Fruit fly (Drosophila melanogaster) whole organism, embryonic: Measurements from ENCODE around the gene CG32281.

Experiments
- Asciz ChIP-seq: fragments of 200-800 bp; sonication (Bioruptor generic); optimal IDR thresholded peaks from 2 replicates; lab custom pipeline; 2017; ENCODE audit warnings: missing biosample characterization, mild to moderate bottlenecking, missing genetic modification characterization, missing genetic modification reagents
- B-H2 ChIP-seq: fragments of 200-800 bp; sonication (Bioruptor generic); optimal IDR thresholded peaks from 2 replicates; lab custom pipeline; 2018; ENCODE audit warnings: missing biosample characterization, mild to moderate bottlenecking, missing genetic modification characterization
- CG10431 ChIP-seq: fragments of 200-800 bp; sonication (Bioruptor generic); optimal IDR thresholded peaks from 3 replicates; lab custom pipeline; 2018; ENCODE audit warnings: missing biosample characterization, mild to moderate bottlenecking, missing genetic modification characterization
- CG12659 ChIP-seq: fragments of 200-800 bp; sonication (Bioruptor generic); optimal IDR thresholded peaks from 3 replicates; lab custom pipeline; 2017; ENCODE audit warnings: mild to moderate bottlenecking, missing biosample characterization, missing genetic modification reagents, missing genetic modification characterization
- CG14050 ChIP-seq: fragments of 200-800 bp; sonication (Bioruptor generic); IDR thresholded peaks from 3 replicates; pipeline ENCODE4 v1.3.6; 2022; ENCODE audit warnings: missing biosample characterization, missing genetic modification characterization
- CG14965 ChIP-seq: fragments of 200-800 bp; sonication (Bioruptor generic); optimal IDR thresholded peaks from 2 replicates; lab custom pipeline; 2016; ENCODE audit warnings: missing biosample characterization, missing genetic modification characterization, borderline replicate concordance
- CG15479 ChIP-seq: fragments of 200-800 bp; sonication (Bioruptor generic); optimal IDR thresholded peaks from 3 replicates; lab custom pipeline; 2019; ENCODE audit warnings: missing biosample characterization, mild to moderate bottlenecking, missing genetic modification characterization, moderate library complexity
- CG1602 ChIP-seq: fragments of 200-800 bp; sonication (Bioruptor generic); optimal IDR thresholded peaks from 3 replicates; lab custom pipeline; 2016; ENCODE audit warnings: missing biosample characterization, missing genetic modification characterization
- CG18262 ChIP-seq: fragments of 200-800 bp; optimal IDR thresholded peaks from 3 replicates; lab custom pipeline; 2019; ENCODE audit warnings: missing biosample characterization, mild to moderate bottlenecking, missing genetic modification characterization, moderate library complexity
- CG3065 ChIP-seq: fragments of 200-800 bp; sonication (Bioruptor generic); optimal IDR thresholded peaks from 2 replicates; lab custom pipeline; 2016; ENCODE audit warnings: missing biosample characterization, missing genetic modification characterization
- CG32532 ChIP-seq: fragments of 200-800 bp; sonication (Bioruptor generic); IDR thresholded peaks from 2 replicates; pipeline ENCODE4 v1.3.6; 2022; ENCODE audit warnings: missing biosample characterization, missing genetic modification characterization
- CG32767 ChIP-seq: fragments of 200-800 bp; sonication (Bioruptor generic); IDR thresholded peaks from 2 replicates; pipeline ENCODE4 v1.3.6; 2022; ENCODE audit warnings: missing biosample characterization, missing genetic modification characterization
- CG34376 ChIP-seq: fragments of 200-800 bp; sonication (Bioruptor generic); optimal IDR thresholded peaks from 2 replicates; lab custom pipeline; 2018; ENCODE audit warnings: missing biosample characterization, mild to moderate bottlenecking, missing genetic modification characterization
- CG34422 ChIP-seq: fragments of 200-800 bp; sonication (Bioruptor generic); IDR thresholded peaks from 3 replicates; pipeline ENCODE4 v1.3.6; 2022; ENCODE audit warnings: missing biosample characterization, missing genetic modification characterization
- CG6654 ChIP-seq: fragments of 200-800 bp; sonication (Bioruptor generic); optimal IDR thresholded peaks from 2 replicates; lab custom pipeline; 2017; ENCODE audit warnings: missing biosample characterization, mild to moderate bottlenecking, missing genetic modification characterization
- CG7372 ChIP-seq: fragments of 200-800 bp; sonication (Bioruptor generic); IDR thresholded peaks from 2 replicates; pipeline ENCODE4 v1.3.6; 2022; ENCODE audit warnings: missing biosample characterization, missing genetic modification characterization
- Dad ChIP-seq: fragments of 200-800 bp; sonication (Bioruptor generic); optimal IDR thresholded peaks from 3 replicates; lab custom pipeline; 2016; ENCODE audit warnings: missing biosample characterization, missing genetic modification characterization
- Dll ChIP-seq: fragments of 200-800 bp; sonication (Bioruptor generic); IDR thresholded peaks from 4 replicates; pipeline ENCODE4 v1.3.6; 2022; ENCODE audit warnings: missing biosample characterization, missing genetic modification characterization; ENCODE audit not compliant: partially characterized antibody
- Lim3 ChIP-seq: fragments of 200-800 bp; sonication (Bioruptor generic); IDR thresholded peaks from 2 replicates; pipeline ENCODE4 v1.3.6; 2022; ENCODE audit warnings: missing biosample characterization, missing genetic modification characterization
- MESR4 ChIP-seq: fragments of 200-800 bp; sonication (Bioruptor generic); optimal IDR thresholded peaks from 2 replicates; lab custom pipeline; 2018; ENCODE audit warnings: missing biosample characterization, mild to moderate bottlenecking, missing genetic modification characterization, moderate library complexity
- NC2α ChIP-seq: fragments of 200-800 bp; sonication (Bioruptor generic); optimal IDR thresholded peaks from 2 replicates; lab custom pipeline; 2016; ENCODE audit warnings: missing biosample characterization, missing genetic modification characterization
- Ptx1 ChIP-seq: fragments of 200-800 bp; sonication (Bioruptor generic); IDR thresholded peaks from 2 replicates; pipeline ENCODE4 v1.3.6; 2022; ENCODE audit warnings: missing biosample characterization, missing genetic modification characterization
- Rfx ChIP-seq: fragments of 200-800 bp; sonication (Bioruptor generic); IDR thresholded peaks from 2 replicates; pipeline ENCODE4 v1.3.6; 2022; ENCODE audit warnings: missing biosample characterization, missing genetic modification characterization
- Six4 ChIP-seq: fragments of 200-800 bp; sonication (Bioruptor generic); optimal IDR thresholded peaks from 2 replicates; lab custom pipeline; 2016; ENCODE audit warnings: missing biosample characterization, missing genetic modification characterization
- Stat92E ChIP-seq, 3 experiments: fragments of >200 bp in 2 of 3; fragments of 200-800 bp in 1 of 3; sonication (Bioruptor generic) in 1 of 3; optimal IDR thresholded peaks; 2 replicates each; lab custom pipeline; 2017 to 2019; ENCODE audit warnings: missing biosample characterization in 3 of 3, missing genetic modification characterization in 3 of 3, mild to moderate bottlenecking in 1 of 3, moderate library complexity in 1 of 3
- Xbp1 ChIP-seq: fragments of 200-800 bp; sonication (Bioruptor generic); optimal IDR thresholded peaks from 3 replicates; lab custom pipeline; 2016; ENCODE audit warnings: missing biosample characterization, mild to moderate bottlenecking, missing genetic modification characterization
- cg ChIP-seq: fragments of 200-800 bp; sonication (Bioruptor generic); optimal IDR thresholded peaks from 3 replicates; lab custom pipeline; 2019; ENCODE audit warnings: missing biosample characterization, mild to moderate bottlenecking, missing genetic modification characterization, moderate library complexity
- crol ChIP-seq: fragments of 200-800 bp; sonication (Bioruptor generic); IDR thresholded peaks from 2 replicates; pipeline ENCODE4 v1.3.6; 2022; ENCODE audit warnings: missing biosample characterization, missing genetic modification characterization
- ftz-f1 ChIP-seq: fragments of 200-800 bp; sonication (Bioruptor generic); optimal IDR thresholded peaks from 2 replicates; lab custom pipeline; 2016; ENCODE audit warnings: missing biosample characterization, missing genetic modification characterization
- her ChIP-seq: fragments of 200-800 bp; sonication (Bioruptor generic); optimal IDR thresholded peaks from 2 replicates; lab custom pipeline; 2016; ENCODE audit warnings: missing biosample characterization, missing genetic modification characterization
- kah ChIP-seq: fragments of 200-800 bp; sonication (Bioruptor generic); optimal IDR thresholded peaks from 2 replicates; lab custom pipeline; 2018; ENCODE audit warnings: missing biosample characterization, mild to moderate bottlenecking, missing genetic modification characterization
- nom ChIP-seq: fragments of 200-800 bp; sonication (Bioruptor generic); optimal IDR thresholded peaks from 2 replicates; lab custom pipeline; 2017; ENCODE audit warnings: missing biosample characterization, missing genetic modification characterization, mild to moderate bottlenecking, moderate library complexity, missing genetic modification reagents
- rib ChIP-seq: fragments of 200-800 bp; sonication (Bioruptor generic); IDR thresholded peaks from 2 replicates; pipeline ENCODE4 v1.3.6; 2022; ENCODE audit warnings: missing biosample characterization, missing genetic modification characterization
- slp2 ChIP-seq: fragments of 200-800 bp; sonication (Bioruptor generic); optimal IDR thresholded peaks from 2 replicates; lab custom pipeline; 2016; ENCODE audit warnings: missing biosample characterization, missing genetic modification characterization
- sr ChIP-seq: fragments of 200-800 bp; sonication (Bioruptor generic); IDR thresholded peaks from 3 replicates; pipeline ENCODE4 v1.3.6; 2022; ENCODE audit warnings: missing biosample characterization, missing genetic modification characterization
- tgo ChIP-seq: fragments of 200-800 bp; sonication (Bioruptor generic); IDR thresholded peaks from 3 replicates; pipeline ENCODE4 v1.3.6; 2022; ENCODE audit warnings: missing biosample characterization, missing genetic modification characterization
- twi ChIP-seq: fragments of 200-800 bp; optimal IDR thresholded peaks from 2 replicates; lab custom pipeline; 2019; ENCODE audit warnings: missing biosample characterization, mild to moderate bottlenecking, missing genetic modification characterization, moderate library complexity
- zfh1 ChIP-seq: fragments of 200-800 bp; sonication (Bioruptor generic); IDR thresholded peaks from 3 replicates; pipeline ENCODE4 v1.3.6; 2022; ENCODE audit warnings: missing biosample characterization, missing genetic modification characterization

Gene CG32281

DNA sequence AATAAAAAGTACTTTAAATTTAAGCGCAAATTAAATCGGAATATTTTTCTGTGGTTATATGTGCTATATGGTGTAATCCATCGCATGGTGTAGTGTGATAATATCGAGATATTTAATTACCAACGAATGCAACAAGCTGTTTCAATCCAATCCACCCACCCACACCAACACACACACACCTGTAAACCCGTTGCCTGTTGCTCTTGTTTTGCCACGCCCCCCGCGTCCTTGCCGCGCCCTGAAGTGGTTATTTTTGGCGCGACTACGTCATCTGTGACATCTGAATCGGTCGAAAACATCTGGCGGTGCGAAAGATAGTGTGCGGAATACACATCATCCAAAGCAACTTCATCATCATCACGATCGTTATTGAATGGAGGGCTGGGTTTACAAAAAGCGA is 3.8 kb upstream of the CG32281 start:
- TF ChIP-seq NC2α (GFP tag; lab: Kevin White, UChicago) (no peak), crol (GFP tag; lab: Robert Waterston, UW) (peak; percentile 66), sr (GFP tag; lab: Robert Waterston, UW) (0 out of 3 replicates have a peak, but pooled peaks have one; percentile 29), kah (GFP tag; lab: Kevin White, UChicago) (peak; percentile 61), cg (peak; percentile 54), ftz-f1 (GFP tag; lab: Kevin White, UChicago) (peak; percentile 52), CG3065 (GFP tag; lab: Kevin White, UChicago) (peak; percentile 85), CG1602 (GFP tag; lab: Kevin White, UChicago) (no peak), twi (tag; lab: Kevin White, UChicago) (peak; percentile 56), nom (GFP tag; lab: Kevin White, UChicago) (no peak), rib (GFP tag; lab: Robert Waterston, UW) (0 out of 2 replicates have a peak, but pooled peaks have one; percentile 9), Xbp1 (GFP tag; lab: Kevin White, UChicago) (no peak), B-H2 (GFP tag; lab: Kevin White, UChicago) (no peak), CG18262 (tag; lab: Kevin White, UChicago) (no peak), CG34376 (peak; percentile 26)

DNA sequence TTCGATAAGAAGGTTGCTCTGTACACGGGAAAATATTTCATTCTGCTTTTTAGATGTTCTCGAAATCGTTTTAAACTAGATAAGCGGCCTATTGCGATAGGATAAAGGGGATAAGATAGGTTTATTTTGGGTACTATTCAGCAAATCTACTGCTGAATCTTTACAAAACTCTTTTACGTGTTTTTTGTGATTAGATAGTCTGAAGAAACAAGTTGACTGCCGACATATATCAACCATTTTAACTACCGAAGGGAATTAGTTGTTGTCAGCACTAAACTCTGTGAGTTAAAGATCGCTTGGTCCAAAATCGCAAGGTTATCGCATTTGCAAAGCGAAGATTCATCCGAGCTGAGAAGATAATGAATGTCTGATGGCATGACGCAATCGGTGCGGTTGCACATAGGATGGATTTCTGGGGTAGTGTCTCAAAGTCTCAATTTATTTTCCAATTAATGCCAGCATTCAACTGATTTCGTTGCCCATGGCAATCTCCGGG is 2.9 kb upstream of the CG32281 start, which contains the start of gene Asciz:
TSS of gene Asciz (minus strand) at position 51 of the 496 bp plus-strand sequence.
- TF ChIP-seq Dad (no peak), Asciz (GFP tag; lab: Kevin White, UChicago) (no peak), CG15479 (peak; percentile 4), Rfx (GFP tag; lab: Robert Waterston, UW) (peak; percentile 28; the same call in 1 of the 2 replicates)
- TF ChIP-seq, all 482 proteins: peak for 2

- TF ChIP-seq CG10431 (GFP tag; lab: Kevin White, UChicago) (no peak), zfh1 (no peak), CG6654 (no peak), nom (GFP tag; lab: Kevin White, UChicago) (no peak), CG14965 (no peak), MESR4 (GFP tag; lab: Kevin White, UChicago) (no peak), tgo (GFP tag; lab: Robert Waterston, UW) (no peak), CG12659 (GFP tag; lab: Kevin White, UChicago) (no peak), Lim3 (GFP tag; lab: Robert Waterston, UW) (no peak), Six4 (GFP tag; lab: Kevin White, UChicago) (no peak), CG14050 (GFP tag; lab: Robert Waterston, UW) (no peak), Ptx1 (GFP tag; lab: Robert Waterston, UW) (no peak), Stat92E (GFP tag; optimal IDR thresholded peaks at IDR 0.05; lab: Kevin White, UChicago) (no peak), Dll (no peak), her (GFP tag; lab: Kevin White, UChicago) (no peak), CG32767 (no peak), slp2 (GFP tag; lab: Kevin White, UChicago) (no peak), CG34422 (no peak), CG32532 (GFP tag; lab: Robert Waterston, UW) (no peak), CG7372 (GFP tag; lab: Robert Waterston, UW) (no peak)
Observed at dm6 chr3L:3172445-3172844, 3.3 kb downstream of the CG32281 start, which contains the start of gene CG14963. CG14963 (minus strand) TSS chr3L:3172545.
